Worm (Caenorhabditis elegans): ENCODE results near the gene unc-105.

ce11 chrII:8138015-8138546 is 21.8 kb downstream of the unc-105 start, which contains the start of gene cdc-48.2:
- TF ChIP-seq elt-1 (tag; optimal IDR thresholded peaks at IDR 0.05; ENCODE audit: borderline replicate concordance, insufficient read depth), result no peak
- no peak for TF ChIP-seq lin-13 (tag; optimal IDR thresholded peaks at IDR 0.05)
- TF ChIP-seq ztf-11 (tag; optimal IDR thresholded peaks at IDR 0.05), result no peak
- TF ChIP-seq nhr-12 (tag; optimal IDR thresholded peaks at IDR 0.05), result no peak
- no peak for TF ChIP-seq nhr-76 (tag; optimal IDR thresholded peaks at IDR 0.05)
- TF ChIP-seq lsy-2 (tag; optimal IDR thresholded peaks at IDR 0.05), result no peak
- TF ChIP-seq pha-4 (tag; optimal IDR thresholded peaks at IDR 0.05), result no peak
- no peak for TF ChIP-seq snpc-4 (tag; optimal IDR thresholded peaks at IDR 0.05)
- TF ChIP-seq nhr-237 (tag; optimal IDR thresholded peaks at IDR 0.05), result no peak
- TF ChIP-seq blmp-1 (tag; optimal IDR thresholded peaks at IDR 0.05), result no peak
- TF ChIP-seq unc-62 (GFP tag; optimal IDR thresholded peaks at IDR 0.05), result no peak
- TF ChIP-seq sem-2 (GFP tag; optimal IDR thresholded peaks at IDR 0.05), result no peak
- TF ChIP-seq nhr-28 (tag; optimal IDR thresholded peaks at IDR 0.05), result no peak
